Fruit fly (Drosophila melanogaster) whole organism, embryonic: ENCODE measurements around the gene Cul6.

Source experiments
- CG12391 ChIP-seq: fragments of 200-800 bp; sonication (Bioruptor generic); optimal IDR thresholded peaks from 3 replicates; lab custom pipeline; 2018; ENCODE audit warnings: missing biosample characterization, mild to moderate bottlenecking, missing genetic modification characterization, moderate library complexity
- CG12769 ChIP-seq: fragments of 200-800 bp; sonication (Bioruptor generic); optimal IDR thresholded peaks from 2 replicates; lab custom pipeline; 2019; ENCODE audit warnings: missing biosample characterization, mild to moderate bottlenecking, missing genetic modification characterization, moderate library complexity
- CG13287 ChIP-seq: fragments of 200-800 bp; sonication (Bioruptor generic); IDR thresholded peaks from 2 replicates; pipeline ENCODE4 v1.3.6; 2022; ENCODE audit warnings: missing biosample characterization, missing genetic modification characterization; ENCODE audit not compliant: partially characterized antibody
- CG1603 ChIP-seq: fragments of 200-800 bp; sonication (Bioruptor generic); optimal IDR thresholded peaks from 2 replicates; lab custom pipeline; 2019; ENCODE audit warnings: missing biosample characterization, mild to moderate bottlenecking, missing genetic modification characterization, moderate library complexity
- CG17186 ChIP-seq: fragments of 200-800 bp; sonication (Bioruptor generic); optimal IDR thresholded peaks from 3 replicates; lab custom pipeline; 2017; ENCODE audit warnings: missing biosample characterization, missing genetic modification reagents, missing genetic modification characterization
- CG18476 ChIP-seq: fragments of 200-800 bp; sonication (Bioruptor generic); optimal IDR thresholded peaks from 2 replicates; lab custom pipeline; 2016; ENCODE audit warnings: missing biosample characterization, mild to moderate bottlenecking, missing genetic modification characterization
- CG18764 ChIP-seq: fragments of 200-800 bp; sonication (Bioruptor generic); optimal IDR thresholded peaks from 3 replicates; lab custom pipeline; 2016; ENCODE audit warnings: missing biosample characterization, missing genetic modification characterization
- CG2678 ChIP-seq: fragments of 200-800 bp; sonication (Bioruptor generic); optimal IDR thresholded peaks from 3 replicates; lab custom pipeline; 2019; ENCODE audit warnings: missing biosample characterization, mild to moderate bottlenecking, missing genetic modification characterization, moderate library complexity
- CG2875 ChIP-seq: fragments of 200-800 bp; sonication (Bioruptor generic); optimal IDR thresholded peaks from 2 replicates; lab custom pipeline; 2017; ENCODE audit warnings: missing biosample characterization, mild to moderate bottlenecking, missing genetic modification characterization, missing genetic modification reagents
- CG30020 ChIP-seq: fragments of 200-800 bp; optimal IDR thresholded peaks from 2 replicates; lab custom pipeline; 2019; ENCODE audit warnings: missing biosample characterization, mild to moderate bottlenecking, missing genetic modification characterization, moderate library complexity
- CG34376 ChIP-seq: fragments of 200-800 bp; sonication (Bioruptor generic); optimal IDR thresholded peaks from 2 replicates; lab custom pipeline; 2018; ENCODE audit warnings: missing biosample characterization, mild to moderate bottlenecking, missing genetic modification characterization
- CG4617 ChIP-seq: fragments of 200-800 bp; sonication (Bioruptor generic); optimal IDR thresholded peaks from 3 replicates; lab custom pipeline; 2016; ENCODE audit warnings: missing biosample characterization, missing genetic modification characterization, borderline replicate concordance
- CG4820 ChIP-seq: fragments of 200-800 bp; sonication (Bioruptor generic); optimal IDR thresholded peaks from 3 replicates; lab custom pipeline; 2016; ENCODE audit warnings: missing biosample characterization, missing genetic modification characterization
- CG6175 ChIP-seq: fragments of 200-800 bp; sonication (Bioruptor generic); IDR thresholded peaks from 3 replicates; pipeline ENCODE4 v1.3.6; 2022; ENCODE audit warnings: missing biosample characterization, missing genetic modification characterization
- CG6765 ChIP-seq: fragments of 200-800 bp; sonication (Bioruptor generic); optimal IDR thresholded peaks from 3 replicates; lab custom pipeline; 2017; ENCODE audit warnings: missing biosample characterization, mild to moderate bottlenecking, missing genetic modification characterization
- CG7556 ChIP-seq: fragments of 200-800 bp; sonication (Bioruptor generic); optimal IDR thresholded peaks from 2 replicates; lab custom pipeline; 2017; ENCODE audit warnings: missing biosample characterization, mild to moderate bottlenecking, missing genetic modification characterization
- CG8765 ChIP-seq: fragments of 200-800 bp; sonication (Bioruptor generic); IDR thresholded peaks from 2 replicates; pipeline ENCODE4 v1.3.6; 2022; ENCODE audit warnings: missing biosample characterization, missing genetic modification characterization
- CG9876 ChIP-seq: fragments of 200-800 bp; sonication (Bioruptor generic); optimal IDR thresholded peaks from 2 replicates; lab custom pipeline; 2016; ENCODE audit warnings: missing biosample characterization, missing genetic modification characterization
- Deaf1 ChIP-seq: fragments of 200-800 bp; optimal IDR thresholded peaks from 3 replicates; lab custom pipeline; 2019; ENCODE audit warnings: missing biosample characterization, mild to moderate bottlenecking, missing genetic modification characterization, moderate library complexity
- Dll ChIP-seq: fragments of 200-800 bp; sonication (Bioruptor generic); IDR thresholded peaks from 4 replicates; pipeline ENCODE4 v1.3.6; 2022; ENCODE audit warnings: missing biosample characterization, missing genetic modification characterization; ENCODE audit not compliant: partially characterized antibody
- Doc2 ChIP-seq: fragments of 200-800 bp; sonication (Bioruptor generic); IDR thresholded peaks from 2 replicates; pipeline ENCODE4 v1.3.6; 2022; ENCODE audit warnings: missing biosample characterization, missing genetic modification characterization
- Fer1 ChIP-seq: fragments of 200-800 bp; sonication (Bioruptor generic); optimal IDR thresholded peaks from 2 replicates; lab custom pipeline; 2017; ENCODE audit warnings: missing biosample characterization, mild to moderate bottlenecking, missing genetic modification characterization
- HHEX ChIP-seq: fragments of 200-800 bp; sonication (Bioruptor generic); optimal IDR thresholded peaks from 3 replicates; lab custom pipeline; 2017; ENCODE audit warnings: missing biosample characterization, mild to moderate bottlenecking, missing genetic modification characterization, missing genetic modification reagents
- Mrtf ChIP-seq: fragments of 200-800 bp; sonication (Bioruptor generic); IDR thresholded peaks from 3 replicates; pipeline ENCODE4 v1.3.6; 2022; ENCODE audit warnings: missing biosample characterization, missing genetic modification characterization
- NFAT ChIP-seq: fragments of 200-800 bp; sonication (Bioruptor generic); IDR thresholded peaks from 2 replicates; pipeline ENCODE4 v1.3.6; 2022; ENCODE audit warnings: missing biosample characterization, missing genetic modification characterization
- PHDP ChIP-seq: fragments of 200-800 bp; sonication (Bioruptor generic); optimal IDR thresholded peaks from 3 replicates; lab custom pipeline; 2018; ENCODE audit warnings: missing biosample characterization, mild to moderate bottlenecking, missing genetic modification characterization, moderate library complexity
- Pdp1 ChIP-seq, 2 experiments: fragments of 200-800 bp; sonication (Bioruptor generic); optimal IDR thresholded peaks; 3 replicates each; lab custom pipeline; 2016; ENCODE audit warnings: missing biosample characterization in 2 of 2, missing genetic modification characterization in 2 of 2, mild to moderate bottlenecking in 1 of 2, moderate library complexity in 1 of 2
- Rfx ChIP-seq: fragments of 200-800 bp; sonication (Bioruptor generic); IDR thresholded peaks from 2 replicates; pipeline ENCODE4 v1.3.6; 2022; ENCODE audit warnings: missing biosample characterization, missing genetic modification characterization
- Sox100B ChIP-seq: fragments of 200-800 bp; sonication (Bioruptor generic); optimal IDR thresholded peaks from 3 replicates; lab custom pipeline; 2018; ENCODE audit warnings: missing biosample characterization, mild to moderate bottlenecking, missing genetic modification characterization
- Spps ChIP-seq: fragments of 200-800 bp; sonication (Bioruptor generic); optimal IDR thresholded peaks from 2 replicates; lab custom pipeline; 2018; ENCODE audit warnings: missing biosample characterization, mild to moderate bottlenecking, missing genetic modification characterization
- Tbp ChIP-seq: fragments of >200 bp; optimal IDR thresholded peaks from 2 replicates; lab custom pipeline; 2018; ENCODE audit warnings: missing biosample characterization, missing genetic modification characterization
- cas ChIP-seq: fragments of 200-800 bp; sonication (Bioruptor generic); IDR thresholded peaks from 2 replicates; pipeline ENCODE4 v1.3.6; 2022; ENCODE audit warnings: missing biosample characterization, missing genetic modification characterization
- chinmo ChIP-seq: fragments of 200-800 bp; sonication (Bioruptor generic); IDR thresholded peaks from 4 replicates; pipeline ENCODE4 v1.3.6; 2022; ENCODE audit warnings: missing biosample characterization, missing genetic modification characterization; ENCODE audit not compliant: partially characterized antibody
- croc ChIP-seq: fragments of 200-800 bp; sonication (Bioruptor generic); conservative IDR thresholded peaks from 3 replicates; pipeline ENCODE4 v1.3.6; 2022; ENCODE audit warnings: missing biosample characterization, missing genetic modification characterization
- cwo ChIP-seq: fragments of 200-800 bp; sonication (Bioruptor generic); optimal IDR thresholded peaks from 3 replicates; lab custom pipeline; 2017; ENCODE audit warnings: missing biosample characterization, missing genetic modification characterization, mild to moderate bottlenecking, moderate library complexity, missing genetic modification reagents
- danr ChIP-seq: fragments of 200-800 bp; sonication (Bioruptor generic); IDR thresholded peaks from 2 replicates; pipeline ENCODE4 v1.3.6; 2022; ENCODE audit warnings: missing biosample characterization, missing genetic modification characterization
- dimm ChIP-seq: fragments of 200-800 bp; sonication (Bioruptor generic); IDR thresholded peaks from 2 replicates; pipeline ENCODE4 v1.3.6; 2022; ENCODE audit warnings: missing biosample characterization, missing genetic modification characterization
- ham ChIP-seq: fragments of 200-800 bp; sonication (Bioruptor generic); IDR thresholded peaks from 2 replicates; pipeline ENCODE4 v1.3.6; 2022; ENCODE audit warnings: missing biosample characterization, missing genetic modification characterization
- insv ChIP-seq, 2 experiments: fragments of 200-800 bp; sonication (Bioruptor generic); optimal IDR thresholded peaks; 3 replicates each; lab custom pipeline; 2016 to 2018; ENCODE audit warnings: missing biosample characterization in 2 of 2, missing genetic modification characterization in 2 of 2
- lov ChIP-seq, 2 experiments: fragments of 200-800 bp in 1 of 2; fragments of >200 bp in 1 of 2; sonication (Bioruptor generic) in 1 of 2; IDR thresholded peaks in 1 of 2; optimal IDR thresholded peaks in 1 of 2; 2 replicates in 1 of 2; 3 replicates in 1 of 2; pipeline versions ENCODE4 v1.3.6 to Lab custom; 2017 to 2022; ENCODE audit warnings: missing biosample characterization in 1 of 2, missing genetic modification characterization in 1 of 2
- mirr ChIP-seq: fragments of 200-800 bp; sonication (Bioruptor generic); optimal IDR thresholded peaks from 3 replicates; lab custom pipeline; 2018; ENCODE audit warnings: missing biosample characterization, mild to moderate bottlenecking, missing genetic modification characterization
- pho ChIP-seq: fragments of 200-800 bp; sonication (Bioruptor generic); optimal IDR thresholded peaks from 2 replicates; lab custom pipeline; 2016; ENCODE audit warnings: missing biosample characterization, missing genetic modification characterization
- sens ChIP-seq: fragments of 200-800 bp; sonication (Bioruptor generic); peaks from one replicate; lab custom pipeline; 2016; ENCODE audit warnings: missing biosample characterization, missing genetic modification characterization
- seq ChIP-seq: fragments of 200-800 bp; sonication (Bioruptor generic); IDR thresholded peaks from 2 replicates; pipeline ENCODE4 v1.3.6; 2022; ENCODE audit warnings: missing biosample characterization, missing genetic modification characterization
- slp2 ChIP-seq: fragments of 200-800 bp; sonication (Bioruptor generic); optimal IDR thresholded peaks from 2 replicates; lab custom pipeline; 2016; ENCODE audit warnings: missing biosample characterization, missing genetic modification characterization
- so ChIP-seq: fragments of 200-800 bp; sonication (Bioruptor generic); IDR thresholded peaks from 3 replicates; pipeline ENCODE4 v1.3.6; 2022; ENCODE audit warnings: missing biosample characterization, missing genetic modification characterization
- sr ChIP-seq: fragments of 200-800 bp; sonication (Bioruptor generic); IDR thresholded peaks from 3 replicates; pipeline ENCODE4 v1.3.6; 2022; ENCODE audit warnings: missing biosample characterization, missing genetic modification characterization
- usp ChIP-seq: fragments of >200 bp; optimal IDR thresholded peaks from 2 replicates; lab custom pipeline; 2017; ENCODE audit warnings: missing biosample characterization, missing genetic modification characterization
- zfh1 ChIP-seq: fragments of 200-800 bp; sonication (Bioruptor generic); IDR thresholded peaks from 3 replicates; pipeline ENCODE4 v1.3.6; 2022; ENCODE audit warnings: missing biosample characterization, missing genetic modification characterization

Cul6 gene

DNA sequence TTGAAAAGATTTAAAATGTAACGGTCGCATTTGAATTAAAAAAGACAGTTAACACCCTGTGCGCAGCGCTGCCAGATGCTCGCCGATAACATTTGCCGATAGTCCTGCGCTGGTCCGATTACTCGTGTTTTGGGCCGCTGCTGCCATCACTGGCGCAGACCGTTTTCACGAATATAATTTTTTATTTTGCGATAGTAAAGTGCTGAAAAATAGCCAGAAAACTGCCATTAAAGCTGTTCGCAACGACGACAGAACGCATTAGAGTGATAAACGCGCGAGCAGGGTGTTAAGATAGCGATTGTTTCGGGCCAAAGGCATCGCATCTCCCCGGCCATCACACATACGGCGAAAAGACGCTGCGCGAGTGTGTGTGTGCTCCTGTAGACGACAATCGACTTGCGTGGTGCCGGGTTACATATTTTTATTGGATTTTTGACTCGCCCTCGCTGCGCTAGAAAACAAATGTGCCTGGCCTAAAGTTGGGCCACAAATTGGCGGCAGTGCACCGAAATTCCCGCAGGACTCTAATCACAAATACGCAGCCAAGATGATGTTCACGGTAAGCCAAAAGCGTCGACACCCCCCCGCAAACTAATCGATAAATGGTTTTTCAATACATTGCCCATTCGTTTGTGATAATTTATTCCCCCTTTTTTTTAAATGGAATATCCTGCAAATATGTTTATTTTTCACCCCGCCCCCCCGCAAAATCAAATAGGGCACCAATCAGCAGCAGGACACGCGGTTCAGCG is 25.4 kb upstream of the Cul6 start, which contains the start of gene Srrm1 (continued):
- TF ChIP-seq CG9876 (peak; percentile 31), CG2678 (tag; lab: Kevin White, UChicago) (peak; percentile 17), Spps (tag; lab: Kevin White, UChicago) (no peak), HHEX (no peak), Tbp (GFP tag; lab: Kevin White, UChicago) (no peak), Sox100B (no peak), dimm (no peak), Dll (GFP tag; lab: Robert Waterston, UW) (peak; percentile 90), danr (GFP tag; lab: Robert Waterston, UW) (no peak), seq (no peak), zfh1 (GFP tag; lab: Robert Waterston, UW) (peak; percentile 71), Doc2 (GFP tag; lab: Robert Waterston, UW) (no peak), sens (GFP tag; lab: Kevin White, UChicago) (peak; percentile 90), Mrtf (GFP tag; lab: Robert Waterston, UW) (no peak), mirr (GFP tag; lab: Kevin White, UChicago) (no peak), CG18476 (no peak), ham (GFP tag; lab: Robert Waterston, UW) (no peak), lov (optimal IDR thresholded peaks at IDR 0.05; lab: Kevin White, UChicago) (no peak), lov (GFP tag; IDR thresholded peaks at IDR 0.05; lab: Robert Waterston, UW) (no peak), usp (no peak), CG17186 (GFP tag; lab: Kevin White, UChicago) (peak; percentile 85), Fer1 (GFP tag; lab: Kevin White, UChicago) (peak; percentile 42), CG2875 (GFP tag; lab: Kevin White, UChicago) (no peak), CG6765 (GFP tag; lab: Kevin White, UChicago) (no peak), CG6175 (GFP tag; lab: Robert Waterston, UW) (no peak), CG8765 (GFP tag; lab: Robert Waterston, UW) (no peak), cas (GFP tag; lab: Robert Waterston, UW) (no peak), PHDP (no peak), CG13287 (GFP tag; lab: Robert Waterston, UW) (peak; percentile 93), CG12769 (tag; lab: Kevin White, UChicago) (peak; percentile 27), slp2 (GFP tag; lab: Kevin White, UChicago) (peak; percentile 6), so (GFP tag; lab: Robert Waterston, UW) (0 out of 3 replicates have a peak, but pooled peaks have one; percentile 64), Deaf1 (tag; lab: Kevin White, UChicago) (peak; percentile 19), Rfx (GFP tag; lab: Robert Waterston, UW) (peak; percentile 66), CG12391 (tag; lab: Kevin White, UChicago) (peak; percentile 44), insv (GFP tag; optimal IDR thresholded peaks at IDR 0.05; lab: Kevin White, UChicago) (peak in 1 of 2 experiments; percentile 54), CG7556 (GFP tag; lab: Kevin White, UChicago) (no peak), CG34376 (GFP tag; lab: Kevin White, UChicago) (no peak), CG4820 (GFP tag; lab: Kevin White, UChicago) (peak; percentile 21), CG1603 (tag; lab: Kevin White, UChicago) (peak; percentile 69), CG18764 (GFP tag; lab: Kevin White, UChicago) (peak; percentile 24), cwo (GFP tag; lab: Kevin White, UChicago) (no peak), chinmo (GFP tag; lab: Robert Waterston, UW) (peak; percentile 69; the same call in 1 of the 4 replicates), sr (no peak), croc (GFP tag; lab: Robert Waterston, UW) (no peak), CG4617 (peak; percentile 90), Pdp1 (GFP tag; optimal IDR thresholded peaks at IDR 0.05; lab: Kevin White, UChicago) (peak; percentile 36 to 53), NFAT (GFP tag; lab: Robert Waterston, UW) (peak; percentile 41; the same call in 1 of the 2 replicates), CG30020 (tag; lab: Kevin White, UChicago) (peak; percentile 45), pho (peak; percentile 67)
